Worm (Caenorhabditis elegans): ENCODE results near the gene F07G11.3.

ce11 chrV:7325285-7325684, 26.7 kb downstream of the F07G11.3 start, which contains the start of gene srx-92:
- no peak for TF ChIP-seq zfh-2 (GFP tag; conservative IDR thresholded peaks at IDR 0.05)
- no peak for TF ChIP-seq ets-4 (GFP tag; optimal IDR thresholded peaks at IDR 0.05)
- TF ChIP-seq nhr-179 (tag; optimal IDR thresholded peaks at IDR 0.05), result no peak
- no peak for TF ChIP-seq ztf-28 (GFP tag; IDR thresholded peaks at IDR 0.05)
- no peak for TF ChIP-seq hrde-1 (tag; optimal IDR thresholded peaks at IDR 0.05; ENCODE audit: borderline replicate concordance)
- TF ChIP-seq lsy-27 (tag; optimal IDR thresholded peaks at IDR 0.05; ENCODE audit: borderline replicate concordance, insufficient read depth), result no peak
- no peak for TF ChIP-seq lir-1 (GFP tag; conservative IDR thresholded peaks at IDR 0.05)
- no peak for TF ChIP-seq F39B2.1 (GFP tag; IDR thresholded peaks at IDR 0.05)
- no peak for TF ChIP-seq D2030.7 (GFP tag; IDR thresholded peaks at IDR 0.05)
